Worm (Caenorhabditis elegans) whole organism, L4 larva: ENCODE results near the gene inft-2.
A peak's percentile ranks its signal among the peaks of the same experiment; 100 is the strongest.

Experiments used
- D1046.2 ChIP-seq: fragments of 200-800 bp; sonication (Bioruptor generic); IDR thresholded peaks from 2 replicates; pipeline ENCODE4 v1.3.6; 2022; ENCODE audit warnings: missing genetic modification characterization, missing compliant biosample characterization
- T26A8.4 ChIP-seq: fragments of 200-800 bp; sonication (Bioruptor generic); IDR thresholded peaks from 2 replicates; pipeline ENCODE4 v1.3.6; 2022; ENCODE audit warnings: missing genetic modification characterization, missing compliant biosample characterization
- ZK546.5 ChIP-seq, 2 experiments: sonication (generic microtip); optimal IDR thresholded peaks; 2 replicates each; lab custom pipeline; 2017; ENCODE audit warnings: missing biosample characterization in 2 of 2, missing genetic modification characterization in 2 of 2
- aha-1 ChIP-seq: fragments of 150-350 bp; peaks from one replicate; lab custom pipeline; 2014; ENCODE audit warnings: missing biosample characterization, missing genetic modification characterization
- attf-4 ChIP-seq: sonication (generic microtip); optimal IDR thresholded peaks from 3 replicates; lab custom pipeline; 2017; ENCODE audit warnings: missing biosample characterization, missing genetic modification characterization
- ceh-32 ChIP-seq: sonication (generic microtip); optimal IDR thresholded peaks from 2 replicates; lab custom pipeline; 2016; ENCODE audit warnings: mild to moderate bottlenecking, missing genetic modification characterization, missing compliant biosample characterization; ENCODE audit not compliant: poor library complexity
- ctbp-1 ChIP-seq: fragments of 200-800 bp; sonication (Bioruptor generic); IDR thresholded peaks from 2 replicates; pipeline ENCODE4 v1.3.6; 2022; ENCODE audit warnings: missing genetic modification reagents, missing genetic modification characterization, missing compliant biosample characterization
- daf-16 ChIP-seq, 3 experiments: sonication (generic microtip); optimal IDR thresholded peaks; 2 replicates each; lab custom pipeline; 2016 to 2017; ENCODE audit warnings: missing genetic modification characterization in 3 of 3, missing genetic modification reagents in 3 of 3, mild to moderate bottlenecking in 2 of 3, missing compliant biosample characterization in 2 of 3, missing biosample characterization in 1 of 3, moderate library complexity in 1 of 3
- daf-19 ChIP-seq: fragments of 200-800 bp; sonication (Bioruptor generic); conservative IDR thresholded peaks from 2 replicates; pipeline ENCODE4 v1.3.6; 2022; ENCODE audit warnings: missing genetic modification characterization, missing compliant biosample characterization
- dmd-6 ChIP-seq: fragments of 200-800 bp; sonication (Bioruptor generic); IDR thresholded peaks from 2 replicates; pipeline ENCODE4 v1.3.6; 2022; ENCODE audit warnings: missing genetic modification reagents, missing genetic modification characterization, missing compliant biosample characterization
- dmd-8 ChIP-seq: fragments of 200-800 bp; sonication (Bioruptor generic); IDR thresholded peaks from 2 replicates; pipeline ENCODE4 v1.3.6; 2022; ENCODE audit warnings: missing genetic modification characterization, missing compliant biosample characterization
- dmd-9 ChIP-seq: fragments of 200-800 bp; sonication (Bioruptor generic); IDR thresholded peaks from 2 replicates; pipeline ENCODE4 v1.3.6; 2022; ENCODE audit warnings: missing genetic modification reagents, missing genetic modification characterization, missing compliant biosample characterization
- duxl-1 ChIP-seq: sonication (generic microtip); optimal IDR thresholded peaks from 2 replicates; lab custom pipeline; 2016; ENCODE audit warnings: mild to moderate bottlenecking, missing genetic modification characterization, moderate library complexity, missing compliant biosample characterization; ENCODE audit not compliant: poor library complexity
- dve-1 ChIP-seq: sonication (generic microtip); optimal IDR thresholded peaks from 2 replicates; lab custom pipeline; 2017; ENCODE audit warnings: antibody characterized with exemption, mild to moderate bottlenecking, missing genetic modification characterization, missing compliant biosample characterization; ENCODE audit not compliant: insufficient read depth
- gei-8 ChIP-seq: fragments of 200-800 bp; sonication (Bioruptor generic); optimal IDR thresholded peaks from 2 replicates; lab custom pipeline; 2018; ENCODE audit warnings: mild to moderate bottlenecking, missing genetic modification characterization, missing compliant biosample characterization
- hif-1 ChIP-seq, 2 experiments: sonication (generic microtip); optimal IDR thresholded peaks; 2 replicates each; lab custom pipeline; 2016 to 2017; ENCODE audit warnings: missing compliant biosample characterization in 2 of 2, missing genetic modification characterization in 2 of 2, missing genetic modification reagents in 2 of 2, missing genotype in 2 of 2, mild to moderate bottlenecking in 1 of 2
- hlh-11 ChIP-seq: fragments of 200-800 bp; sonication (Bioruptor generic); optimal IDR thresholded peaks from 2 replicates; lab custom pipeline; 2018; ENCODE audit warnings: mild to moderate bottlenecking, missing genetic modification characterization, missing compliant biosample characterization
- hlh-30 ChIP-seq: sonication (generic microtip); optimal IDR thresholded peaks from 2 replicates; lab custom pipeline; 2017; ENCODE audit warnings: antibody characterized with exemption, mild to moderate bottlenecking, missing genetic modification characterization, missing compliant biosample characterization; ENCODE audit not compliant: insufficient read depth
- lim-7 ChIP-seq: fragments of 200-800 bp; sonication (Bioruptor generic); IDR thresholded peaks from 2 replicates; pipeline ENCODE4 v1.3.6; 2022; ENCODE audit warnings: missing genetic modification characterization, missing compliant biosample characterization
- lin-1 ChIP-seq: fragments of 200-800 bp; sonication (Bioruptor generic); IDR thresholded peaks from 2 replicates; pipeline ENCODE4 v1.3.6; 2022; ENCODE audit warnings: missing genetic modification reagents, missing genetic modification characterization, missing compliant biosample characterization
- lin-38 ChIP-seq: fragments of 200-800 bp; sonication (Bioruptor generic); IDR thresholded peaks from 2 replicates; pipeline ENCODE4 v1.3.6; 2022; ENCODE audit warnings: missing genetic modification reagents, missing genetic modification characterization, missing compliant biosample characterization
- lsy-2 ChIP-seq, 2 experiments: fragments of 150-350 bp in 1 of 2; sonication (generic microtip) in 1 of 2; optimal IDR thresholded peaks; 2 replicates each; lab custom pipeline; 2014 to 2017; ENCODE audit warnings: missing biosample characterization in 2 of 2, missing genetic modification characterization in 2 of 2
- mdl-1 ChIP-seq, 2 experiments: fragments of 150-350 bp in 1 of 2; sonication (generic microtip) in 1 of 2; optimal IDR thresholded peaks; 2 replicates each; lab custom pipeline; 2014 to 2017; ENCODE audit warnings: missing biosample characterization in 2 of 2, missing genetic modification characterization in 2 of 2
- mep-1 ChIP-seq: fragments of 150-350 bp; sonication (generic microtip); optimal IDR thresholded peaks from 3 replicates; lab custom pipeline; 2014; ENCODE audit warnings: missing biosample characterization, missing genetic modification characterization
- mes-2 ChIP-seq: sonication (generic microtip); optimal IDR thresholded peaks from 2 replicates; lab custom pipeline; 2016; ENCODE audit warnings: missing genotype, mild to moderate bottlenecking, missing genetic modification characterization, missing compliant biosample characterization; ENCODE audit not compliant: poor library complexity, severe bottlenecking
- mxl-2 ChIP-seq: fragments of 200-800 bp; sonication (Bioruptor generic); conservative IDR thresholded peaks from 2 replicates; pipeline ENCODE4 v1.3.6; 2022; ENCODE audit warnings: missing genetic modification reagents, missing genetic modification characterization, missing compliant biosample characterization
- nhr-102 ChIP-seq: sonication (generic microtip); optimal IDR thresholded peaks from 2 replicates; lab custom pipeline; 2016; ENCODE audit warnings: mild to moderate bottlenecking, missing genetic modification characterization, moderate library complexity, missing compliant biosample characterization
- nhr-28 ChIP-seq: fragments of 150-350 bp; optimal IDR thresholded peaks from 2 replicates; lab custom pipeline; 2014; ENCODE audit warnings: missing biosample characterization, missing genetic modification characterization
- nhr-48 ChIP-seq: sonication (generic microtip); optimal IDR thresholded peaks from 2 replicates; lab custom pipeline; 2016; ENCODE audit warnings: mild to moderate bottlenecking, missing genetic modification characterization, missing compliant biosample characterization
- nhr-77 ChIP-seq: fragments of 150-350 bp; optimal IDR thresholded peaks from 2 replicates; lab custom pipeline; 2014; ENCODE audit warnings: missing biosample characterization, missing genetic modification characterization
- php-3 ChIP-seq: fragments of 200-800 bp; sonication (Bioruptor generic); IDR thresholded peaks from 2 replicates; pipeline ENCODE4 v1.3.6; 2022; ENCODE audit warnings: missing genetic modification reagents, missing genetic modification characterization, missing compliant biosample characterization
- pqm-1 ChIP-seq: sonication (generic microtip); optimal IDR thresholded peaks from 2 replicates; lab custom pipeline; 2017; ENCODE audit warnings: missing biosample characterization, missing genetic modification characterization
- rbr-2 ChIP-seq: sonication (generic microtip); optimal IDR thresholded peaks from 2 replicates; lab custom pipeline; 2016; ENCODE audit warnings: missing genotype, missing genetic modification characterization, missing compliant biosample characterization
- sdz-12 ChIP-seq: fragments of 200-800 bp; sonication (Bioruptor generic); optimal IDR thresholded peaks from 2 replicates; lab custom pipeline; 2018; ENCODE audit warnings: mild to moderate bottlenecking, missing genetic modification characterization, missing compliant biosample characterization
- set-16 ChIP-seq: fragments of 200-800 bp; sonication (Bioruptor generic); IDR thresholded peaks from 2 replicates; pipeline ENCODE4 v1.3.6; 2022; ENCODE audit warnings: missing genetic modification reagents, missing genetic modification characterization, missing compliant biosample characterization
- spr-1 ChIP-seq: sonication (generic microtip); optimal IDR thresholded peaks from 2 replicates; lab custom pipeline; 2016; ENCODE audit warnings: mild to moderate bottlenecking, missing genetic modification characterization, missing compliant biosample characterization
- tra-1 ChIP-seq: fragments of 200-800 bp; sonication (Bioruptor generic); IDR thresholded peaks from 2 replicates; pipeline ENCODE4 v1.3.6; 2022; ENCODE audit warnings: missing genetic modification reagents, missing genetic modification characterization, missing compliant biosample characterization
- unc-39 ChIP-seq: sonication (generic microtip); optimal IDR thresholded peaks from 2 replicates; lab custom pipeline; 2017; ENCODE audit warnings: missing biosample characterization, missing genetic modification characterization
- unc-62 ChIP-seq, 3 experiments: fragments of 150-350 bp in 1 of 3; sonication (generic microtip); optimal IDR thresholded peaks in 2 of 3; peaks in 1 of 3; 1 replicate in 1 of 3; 2 replicates in 2 of 3; lab custom pipeline; 2014 to 2017; ENCODE audit warnings: missing biosample characterization in 3 of 3, missing genetic modification characterization in 3 of 3, missing genetic modification reagents in 3 of 3, missing genotype in 1 of 3
- vab-7 ChIP-seq: fragments of 200-800 bp; sonication (Bioruptor generic); IDR thresholded peaks from 2 replicates; pipeline ENCODE4 v1.3.6; 2022; ENCODE audit warnings: missing genetic modification reagents, missing genetic modification characterization, missing compliant biosample characterization
- zag-1 ChIP-seq: fragments of 150-350 bp; optimal IDR thresholded peaks from 2 replicates; lab custom pipeline; 2014; ENCODE audit warnings: missing biosample characterization, missing genetic modification characterization

Gene inft-2

ce11 chrV:13043832-13044521 lies 41.9 kb downstream of the inft-2 start:
- TF ChIP-seq rbr-2 (tag; lab: Kevin White, UChicago) (no peak), dve-1 (peak; percentile 26), daf-19 (GFP tag; lab: Robert Waterston, UW) (no peak), D1046.2 (GFP tag; lab: Robert Waterston, UW) (0 out of 2 replicates have a peak, but pooled peaks have one; percentile 13), vab-7 (no peak), pqm-1 (tag; lab: Kevin White, UChicago) (peak; percentile 17), nhr-28 (tag; lab: Kevin White, UChicago) (peak; percentile 50), lin-38 (GFP tag; lab: Robert Waterston, UW) (peak; percentile 25; the same call in 1 of the 2 replicates), mxl-2 (no peak), ceh-32 (no peak), hlh-11 (tag; lab: Kevin White, UChicago) (peak; percentile 4), duxl-1 (no peak)

ce11 chrV:13045017-13045416 lies 42.9 kb downstream of the inft-2 start:
- TF ChIP-seq hif-1 (tag; optimal IDR thresholded peaks at IDR 0.05; lab: Kevin White, UChicago): no peak
- no peak for TF ChIP-seq mdl-1 (tag; optimal IDR thresholded peaks at IDR 0.05; lab: Kevin White, UChicago)
- TF ChIP-seq aha-1 (tag; lab: Kevin White, UChicago): peak; percentile 96
- no peak for TF ChIP-seq ZK546.5 (tag; optimal IDR thresholded peaks at IDR 0.05; lab: Kevin White, UChicago)
- TF ChIP-seq lim-7 (GFP tag; lab: Robert Waterston, UW): no peak
- no peak for TF ChIP-seq dmd-8 (GFP tag; lab: Robert Waterston, UW)
- TF ChIP-seq unc-39: no peak
- 0 out of 2 replicates have a peak, but pooled peaks have one; percentile 12 for TF ChIP-seq dmd-9
- TF ChIP-seq set-16 (GFP tag; lab: Robert Waterston, UW): no peak
- no peak for TF ChIP-seq sdz-12 (GFP tag; lab: Kevin White, UChicago)

ce11 chrV:13046125-13047123 lies 44.3 kb downstream of the inft-2 start:
- TF ChIP-seq mep-1 (tag; lab: Kevin White, UChicago): peak; percentile 50
- peak; percentile 11 for TF ChIP-seq nhr-77 (tag; lab: Kevin White, UChicago)
- TF ChIP-seq spr-1 (tag; lab: Kevin White, UChicago): no peak
- TF ChIP-seq aha-1 (tag; lab: Kevin White, UChicago): peak; percentile 72
- TF ChIP-seq nhr-102: no peak
- 0 out of 2 replicates have a peak, but pooled peaks have one; percentile 8 for TF ChIP-seq ctbp-1 (GFP tag; lab: Robert Waterston, UW)
- TF ChIP-seq gei-8 (GFP tag; lab: Kevin White, UChicago): no peak
- TF ChIP-seq T26A8.4 (GFP tag; lab: Robert Waterston, UW): 0 out of 2 replicates have a peak, but pooled peaks have one; percentile 7
- peak; percentile 62 for TF ChIP-seq dve-1
- peak in 1 of 2 experiments; percentile 20 for TF ChIP-seq lsy-2 (tag; optimal IDR thresholded peaks at IDR 0.05; lab: Kevin White, UChicago)
- TF ChIP-seq daf-16 (GFP tag; optimal IDR thresholded peaks at IDR 0.05; lab: Kevin White, UChicago): peak in 1 of 2 experiments; percentile 35
- TF ChIP-seq daf-16 (tag; optimal IDR thresholded peaks at IDR 0.05; lab: Kevin White, UChicago): peak; percentile 64
- peak; percentile 63 for TF ChIP-seq hlh-11 (tag; lab: Kevin White, UChicago)
- TF ChIP-seq dmd-6 (GFP tag; lab: Robert Waterston, UW): peak; percentile 83
- TF ChIP-seq hlh-30 (tag; lab: Kevin White, UChicago): peak; percentile 6
- peak; percentile 45; the same call in 1 of the 2 replicates for TF ChIP-seq tra-1
- no peak for TF ChIP-seq zag-1
- no peak for TF ChIP-seq lin-1 (GFP tag; lab: Robert Waterston, UW)
- peak; percentile 34; the same call in 1 of the 2 replicates for TF ChIP-seq dmd-9
- TF ChIP-seq nhr-48 (tag; lab: Kevin White, UChicago): peak; percentile 25
- peak; percentile 59 for TF ChIP-seq pqm-1 (tag; lab: Kevin White, UChicago)
- 0 out of 2 replicates have a peak, but pooled peaks have one; percentile 15 for TF ChIP-seq php-3 (GFP tag; lab: Robert Waterston, UW)
- TF ChIP-seq lin-38 (GFP tag; lab: Robert Waterston, UW): peak; percentile 6; the same call in 1 of the 2 replicates
- peak in 1 of 2 experiments; percentile 62 for TF ChIP-seq unc-62 (GFP tag; optimal IDR thresholded peaks at IDR 0.05 in 1 of 2; lab: Kevin White, UChicago)
- no peak for TF ChIP-seq unc-62 (tag; optimal IDR thresholded peaks at IDR 0.05; lab: Kevin White, UChicago)
- peak; percentile 16 for TF ChIP-seq mes-2
- TF ChIP-seq nhr-28 (tag; lab: Kevin White, UChicago): peak; percentile 50
- TF ChIP-seq attf-4 (tag; lab: Kevin White, UChicago): no peak
- TF ChIP-seq, all 104 proteins: peak for 20
